Worm (Caenorhabditis elegans) whole organism, L4 larva: ENCODE results near the gene glb-27.
A peak's percentile ranks its signal among the peaks of the same experiment; 100 is the strongest.

Source experiments
- F10B5.3 ChIP-seq: sonication (generic microtip); optimal IDR thresholded peaks from 2 replicates; lab custom pipeline; 2016; ENCODE audit warnings: mild to moderate bottlenecking, missing genetic modification characterization, missing compliant biosample characterization
- R02D3.7 ChIP-seq: fragments of 150-350 bp; sonication (generic microtip); optimal IDR thresholded peaks from 3 replicates; lab custom pipeline; 2014; ENCODE audit warnings: missing biosample characterization, missing genetic modification characterization
- T26A8.4 ChIP-seq: fragments of 200-800 bp; sonication (Bioruptor generic); IDR thresholded peaks from 2 replicates; pipeline ENCODE4 v1.3.6; 2022; ENCODE audit warnings: missing genetic modification characterization, missing compliant biosample characterization
- Y105C5A.15 ChIP-seq: fragments of 200-800 bp; sonication (Bioruptor generic); IDR thresholded peaks from 2 replicates; pipeline ENCODE4 v1.3.6; 2022; ENCODE audit warnings: missing genetic modification characterization, missing compliant biosample characterization
- Y5F2A.4 ChIP-seq: fragments of 200-800 bp; sonication (Bioruptor generic); optimal IDR thresholded peaks from 2 replicates; lab custom pipeline; 2018; ENCODE audit warnings: mild to moderate bottlenecking, missing genetic modification characterization, missing compliant biosample characterization
- aha-1 ChIP-seq: fragments of 150-350 bp; peaks from one replicate; lab custom pipeline; 2014; ENCODE audit warnings: missing biosample characterization, missing genetic modification characterization
- aly-2 ChIP-seq: sonication (generic microtip); optimal IDR thresholded peaks from 2 replicates; lab custom pipeline; 2018; ENCODE audit warnings: missing biosample characterization, missing genetic modification characterization
- ama-1 ChIP-seq: fragments of 150-350 bp; optimal IDR thresholded peaks from 2 replicates; lab custom pipeline; 2014; ENCODE audit warnings: inconsistent platforms, mixed read lengths
- arid-1 ChIP-seq: fragments of 200-800 bp; sonication (Bioruptor generic); conservative IDR thresholded peaks from 2 replicates; pipeline ENCODE4 v1.3.6; 2022; ENCODE audit warnings: missing genetic modification reagents, missing genetic modification characterization, missing compliant biosample characterization
- ceh-28 ChIP-seq: fragments of 150-350 bp; optimal IDR thresholded peaks from 2 replicates; lab custom pipeline; 2014; ENCODE audit warnings: missing biosample characterization, missing genetic modification reagents, missing genetic modification characterization
- ceh-32 ChIP-seq: sonication (generic microtip); optimal IDR thresholded peaks from 2 replicates; lab custom pipeline; 2016; ENCODE audit warnings: mild to moderate bottlenecking, missing genetic modification characterization, missing compliant biosample characterization; ENCODE audit not compliant: poor library complexity
- ces-1 ChIP-seq: fragments of 150-350 bp; sonication (generic microtip); optimal IDR thresholded peaks from 4 replicates; lab custom pipeline; 2014; ENCODE audit warnings: missing biosample characterization, missing genetic modification reagents, missing genetic modification characterization
- cey-2 ChIP-seq: sonication (generic microtip); optimal IDR thresholded peaks from 3 replicates; lab custom pipeline; 2017; ENCODE audit warnings: missing genetic modification characterization, mild to moderate bottlenecking, missing compliant biosample characterization, antibody characterized with exemption, borderline replicate concordance; ENCODE audit not compliant: insufficient read depth
- daf-16 ChIP-seq, 3 experiments: sonication (generic microtip); optimal IDR thresholded peaks; 2 replicates each; lab custom pipeline; 2016 to 2017; ENCODE audit warnings: missing genetic modification characterization in 3 of 3, missing genetic modification reagents in 3 of 3, mild to moderate bottlenecking in 2 of 3, missing compliant biosample characterization in 2 of 3, missing biosample characterization in 1 of 3, moderate library complexity in 1 of 3
- dmd-9 ChIP-seq: fragments of 200-800 bp; sonication (Bioruptor generic); IDR thresholded peaks from 2 replicates; pipeline ENCODE4 v1.3.6; 2022; ENCODE audit warnings: missing genetic modification reagents, missing genetic modification characterization, missing compliant biosample characterization
- duxl-1 ChIP-seq: sonication (generic microtip); optimal IDR thresholded peaks from 2 replicates; lab custom pipeline; 2016; ENCODE audit warnings: mild to moderate bottlenecking, missing genetic modification characterization, moderate library complexity, missing compliant biosample characterization; ENCODE audit not compliant: poor library complexity
- dve-1 ChIP-seq: sonication (generic microtip); optimal IDR thresholded peaks from 2 replicates; lab custom pipeline; 2017; ENCODE audit warnings: antibody characterized with exemption, mild to moderate bottlenecking, missing genetic modification characterization, missing compliant biosample characterization; ENCODE audit not compliant: insufficient read depth
- gei-8 ChIP-seq: fragments of 200-800 bp; sonication (Bioruptor generic); optimal IDR thresholded peaks from 2 replicates; lab custom pipeline; 2018; ENCODE audit warnings: mild to moderate bottlenecking, missing genetic modification characterization, missing compliant biosample characterization
- hlh-11 ChIP-seq: fragments of 200-800 bp; sonication (Bioruptor generic); optimal IDR thresholded peaks from 2 replicates; lab custom pipeline; 2018; ENCODE audit warnings: mild to moderate bottlenecking, missing genetic modification characterization, missing compliant biosample characterization
- hlh-30 ChIP-seq: sonication (generic microtip); optimal IDR thresholded peaks from 2 replicates; lab custom pipeline; 2017; ENCODE audit warnings: antibody characterized with exemption, mild to moderate bottlenecking, missing genetic modification characterization, missing compliant biosample characterization; ENCODE audit not compliant: insufficient read depth
- lin-1 ChIP-seq: fragments of 200-800 bp; sonication (Bioruptor generic); IDR thresholded peaks from 2 replicates; pipeline ENCODE4 v1.3.6; 2022; ENCODE audit warnings: missing genetic modification reagents, missing genetic modification characterization, missing compliant biosample characterization
- lin-38 ChIP-seq: fragments of 200-800 bp; sonication (Bioruptor generic); IDR thresholded peaks from 2 replicates; pipeline ENCODE4 v1.3.6; 2022; ENCODE audit warnings: missing genetic modification reagents, missing genetic modification characterization, missing compliant biosample characterization
- lsy-2 ChIP-seq, 2 experiments: fragments of 150-350 bp in 1 of 2; sonication (generic microtip) in 1 of 2; optimal IDR thresholded peaks; 2 replicates each; lab custom pipeline; 2014 to 2017; ENCODE audit warnings: missing biosample characterization in 2 of 2, missing genetic modification characterization in 2 of 2
- mdt-29 ChIP-seq: fragments of 200-800 bp; sonication (Bioruptor generic); IDR thresholded peaks from 2 replicates; pipeline ENCODE4 v1.3.6; 2022; ENCODE audit warnings: missing genetic modification reagents, missing genetic modification characterization, missing compliant biosample characterization
- mep-1 ChIP-seq: fragments of 150-350 bp; sonication (generic microtip); optimal IDR thresholded peaks from 3 replicates; lab custom pipeline; 2014; ENCODE audit warnings: missing biosample characterization, missing genetic modification characterization
- mxl-3 ChIP-seq: fragments of 200-800 bp; sonication (Bioruptor generic); optimal IDR thresholded peaks from 2 replicates; lab custom pipeline; 2018; ENCODE audit warnings: mild to moderate bottlenecking, missing genetic modification characterization, missing compliant biosample characterization
- nhr-102 ChIP-seq: sonication (generic microtip); optimal IDR thresholded peaks from 2 replicates; lab custom pipeline; 2016; ENCODE audit warnings: mild to moderate bottlenecking, missing genetic modification characterization, moderate library complexity, missing compliant biosample characterization
- nhr-11 ChIP-seq: fragments of 150-350 bp; optimal IDR thresholded peaks from 2 replicates; lab custom pipeline; 2014; ENCODE audit warnings: missing biosample characterization, missing genetic modification characterization
- nhr-25 ChIP-seq: sonication (generic microtip); optimal IDR thresholded peaks from 2 replicates; lab custom pipeline; 2017; ENCODE audit warnings: missing genetic modification characterization, mild to moderate bottlenecking, missing compliant biosample characterization, antibody characterized with exemption, moderate library complexity, borderline replicate concordance; ENCODE audit not compliant: insufficient read depth
- nhr-28 ChIP-seq: fragments of 150-350 bp; optimal IDR thresholded peaks from 2 replicates; lab custom pipeline; 2014; ENCODE audit warnings: missing biosample characterization, missing genetic modification characterization
- nhr-41 ChIP-seq: fragments of 200-800 bp; sonication (Bioruptor generic); IDR thresholded peaks from 2 replicates; pipeline ENCODE4 v1.3.6; 2022; ENCODE audit warnings: missing genetic modification reagents, missing genetic modification characterization, missing compliant biosample characterization
- nhr-48 ChIP-seq: sonication (generic microtip); optimal IDR thresholded peaks from 2 replicates; lab custom pipeline; 2016; ENCODE audit warnings: mild to moderate bottlenecking, missing genetic modification characterization, missing compliant biosample characterization
- nhr-6 ChIP-seq: fragments of 150-350 bp; optimal IDR thresholded peaks from 2 replicates; lab custom pipeline; 2014; ENCODE audit warnings: missing biosample characterization, missing genetic modification characterization
- nhr-77 ChIP-seq: fragments of 150-350 bp; optimal IDR thresholded peaks from 2 replicates; lab custom pipeline; 2014; ENCODE audit warnings: missing biosample characterization, missing genetic modification characterization
- pha-4 ChIP-seq, 2 experiments: fragments of 150-350 bp in 1 of 2; fragments of 200-800 bp in 1 of 2; sonication (Bioruptor generic) in 1 of 2; IDR thresholded peaks in 1 of 2; optimal IDR thresholded peaks in 1 of 2; 2 replicates each; pipeline versions ENCODE4 v1.3.6 to Lab custom; 2014 to 2022; ENCODE audit warnings: missing genetic modification characterization in 2 of 2, missing genetic modification reagents in 2 of 2, missing biosample characterization in 1 of 2, missing compliant biosample characterization in 1 of 2
- rbr-2 ChIP-seq: sonication (generic microtip); optimal IDR thresholded peaks from 2 replicates; lab custom pipeline; 2016; ENCODE audit warnings: missing genotype, missing genetic modification characterization, missing compliant biosample characterization
- snpc-1.2 ChIP-seq: fragments of 200-800 bp; sonication (Bioruptor generic); IDR thresholded peaks from 2 replicates; pipeline ENCODE4 v1.3.6; 2022; ENCODE audit warnings: missing genetic modification reagents, missing genetic modification characterization, missing compliant biosample characterization
- spr-1 ChIP-seq: sonication (generic microtip); optimal IDR thresholded peaks from 2 replicates; lab custom pipeline; 2016; ENCODE audit warnings: mild to moderate bottlenecking, missing genetic modification characterization, missing compliant biosample characterization
- spr-3 ChIP-seq: fragments of 200-800 bp; sonication (Bioruptor generic); optimal IDR thresholded peaks from 2 replicates; lab custom pipeline; 2018; ENCODE audit warnings: mild to moderate bottlenecking, missing genetic modification characterization, missing compliant biosample characterization
- tag-97 ChIP-seq: fragments of 200-800 bp; sonication (Bioruptor generic); IDR thresholded peaks from 2 replicates; pipeline ENCODE4 v1.3.6; 2022; ENCODE audit warnings: missing genetic modification characterization, missing compliant biosample characterization
- unc-130 ChIP-seq: sonication (generic microtip); optimal IDR thresholded peaks from 2 replicates; lab custom pipeline; 2016; ENCODE audit warnings: missing genetic modification reagents, missing genetic modification characterization, missing compliant biosample characterization
- unc-62 ChIP-seq, 3 experiments: fragments of 150-350 bp in 1 of 3; sonication (generic microtip); optimal IDR thresholded peaks in 2 of 3; peaks in 1 of 3; 1 replicate in 1 of 3; 2 replicates in 2 of 3; lab custom pipeline; 2014 to 2017; ENCODE audit warnings: missing biosample characterization in 3 of 3, missing genetic modification characterization in 3 of 3, missing genetic modification reagents in 3 of 3, missing genotype in 1 of 3
- zfp-2 ChIP-seq: sonication (generic microtip); optimal IDR thresholded peaks from 2 replicates; lab custom pipeline; 2016; ENCODE audit warnings: mild to moderate bottlenecking, missing genetic modification characterization, missing compliant biosample characterization
- zfp-3 ChIP-seq: fragments of 200-800 bp; sonication (Bioruptor generic); conservative IDR thresholded peaks from 2 replicates; pipeline ENCODE4 v1.3.6; 2022; ENCODE audit warnings: missing genetic modification reagents, missing genetic modification characterization, missing compliant biosample characterization
- zip-11 ChIP-seq: fragments of 200-800 bp; sonication (Bioruptor generic); IDR thresholded peaks from 2 replicates; pipeline ENCODE4 v1.3.6; 2022; ENCODE audit warnings: missing genetic modification characterization, missing compliant biosample characterization

The glb-27 gene

ce11 chrII:8587660-8588230, 31.7 kb upstream of the glb-27 start (continued):
- TF ChIP-seq hlh-30 (tag; lab: Kevin White, UChicago) (no peak), spr-1 (tag; lab: Kevin White, UChicago) (no peak), nhr-41 (no peak), zfp-3 (GFP tag; lab: Robert Waterston, UW) (no peak), ama-1 (lab: Kevin White, UChicago) (no peak), Y105C5A.15 (GFP tag; lab: Robert Waterston, UW) (no peak), cey-2 (tag; lab: Kevin White, UChicago) (no peak), rbr-2 (tag; lab: Kevin White, UChicago) (no peak), ces-1 (peak; percentile 86), zfp-2 (no peak), ceh-28 (tag; lab: Kevin White, UChicago) (no peak), pha-4 (GFP tag; IDR thresholded peaks at IDR 0.05; lab: Robert Waterston, UW) (no peak), pha-4 (tag; optimal IDR thresholded peaks at IDR 0.05; lab: Kevin White, UChicago) (no peak), gei-8 (GFP tag; lab: Kevin White, UChicago) (no peak), F10B5.3 (tag; lab: Kevin White, UChicago) (no peak), lin-38 (GFP tag; lab: Robert Waterston, UW) (no peak), snpc-1.2 (no peak), unc-130 (GFP tag; lab: Kevin White, UChicago) (no peak), arid-1 (GFP tag; lab: Robert Waterston, UW) (no peak), ceh-32 (tag; lab: Kevin White, UChicago) (no peak), R02D3.7 (tag; lab: Kevin White, UChicago) (no peak), nhr-11 (no peak), aly-2 (no peak), spr-3 (no peak), Y5F2A.4 (GFP tag; lab: Kevin White, UChicago) (no peak), nhr-77 (tag; lab: Kevin White, UChicago) (no peak), T26A8.4 (GFP tag; lab: Robert Waterston, UW) (no peak), zip-11 (GFP tag; lab: Robert Waterston, UW) (no peak), lsy-2 (tag; optimal IDR thresholded peaks at IDR 0.05; lab: Kevin White, UChicago) (peak; percentile 8 to 14), nhr-6 (no peak), unc-62 (GFP tag; optimal IDR thresholded peaks at IDR 0.05 in 1 of 2; lab: Kevin White, UChicago) (peak in 1 of 2 experiments; percentile 85), unc-62 (tag; optimal IDR thresholded peaks at IDR 0.05; lab: Kevin White, UChicago) (no peak), dve-1 (peak; percentile 13), mdt-29 (GFP tag; lab: Robert Waterston, UW) (no peak), tag-97 (GFP tag; lab: Robert Waterston, UW) (no peak)

ce11 chrII:8585921-8586320, 29.9 kb upstream of the glb-27 start:
- no peak for TF ChIP-seq nhr-11
- peak; percentile 51 for TF ChIP-seq nhr-25 (tag; lab: Kevin White, UChicago)
- peak; percentile 73 for TF ChIP-seq aha-1

ce11 chrII:8585036-8585627, 29.1 kb upstream of the glb-27 start, which contains the start of gene F54C9.11:
TSS of gene F54C9.11 (minus strand) at chrII:8585086.
- TF ChIP-seq mep-1 (tag; lab: Kevin White, UChicago) = peak; percentile 53
- TF ChIP-seq mxl-3 (GFP tag; lab: Kevin White, UChicago) = peak; percentile 4
- no peak for TF ChIP-seq ama-1 (lab: Kevin White, UChicago)
- peak; percentile 18 for TF ChIP-seq rbr-2 (tag; lab: Kevin White, UChicago)
- TF ChIP-seq hlh-11 (tag; lab: Kevin White, UChicago) = peak; percentile 65
- TF ChIP-seq pha-4 (GFP tag; IDR thresholded peaks at IDR 0.05; lab: Robert Waterston, UW) = no peak
- TF ChIP-seq pha-4 (tag; optimal IDR thresholded peaks at IDR 0.05; lab: Kevin White, UChicago) = no peak
- peak; percentile 51 for TF ChIP-seq nhr-48
- TF ChIP-seq dmd-9 = no peak
- TF ChIP-seq spr-1 (tag; lab: Kevin White, UChicago) = no peak
- TF ChIP-seq ceh-32 (tag; lab: Kevin White, UChicago) = no peak
- peak; percentile 16 for TF ChIP-seq nhr-28 (tag; lab: Kevin White, UChicago)
- TF ChIP-seq aha-1 = no peak
- TF ChIP-seq nhr-102 (tag; lab: Kevin White, UChicago) = no peak
- TF ChIP-seq daf-16 (GFP tag; optimal IDR thresholded peaks at IDR 0.05; lab: Kevin White, UChicago) = peak in 1 of 2 experiments; percentile 57
- TF ChIP-seq daf-16 (tag; optimal IDR thresholded peaks at IDR 0.05; lab: Kevin White, UChicago) = no peak
- peak; percentile 57 for TF ChIP-seq hlh-30 (tag; lab: Kevin White, UChicago)
- TF ChIP-seq duxl-1 (tag; lab: Kevin White, UChicago) = no peak
- no peak for TF ChIP-seq lin-1 (GFP tag; lab: Robert Waterston, UW)
